Fruit fly (Drosophila melanogaster) whole organism, wandering third instar larva: ENCODE data around the gene CG9920.

Source experiments
- CG32264 ChIP-seq: fragments of 200-800 bp; sonication (Bioruptor generic); optimal IDR thresholded peaks from 2 replicates; lab custom pipeline; 2016; ENCODE audit warnings: missing biosample characterization, missing genetic modification characterization
- CG9705 ChIP-seq: fragments of 200-800 bp; sonication (Bioruptor generic); optimal IDR thresholded peaks from 2 replicates; lab custom pipeline; 2018; ENCODE audit warnings: missing biosample characterization, mild to moderate bottlenecking, missing genetic modification characterization
- CrebA ChIP-seq: fragments of 200-800 bp; sonication (Bioruptor generic); optimal IDR thresholded peaks from 2 replicates; lab custom pipeline; 2016; ENCODE audit warnings: missing biosample characterization, mild to moderate bottlenecking, missing genetic modification characterization, borderline replicate concordance
- Dfd ChIP-seq: fragments of >200 bp; optimal IDR thresholded peaks from 2 replicates; lab custom pipeline; 2017; ENCODE audit warnings: missing biosample characterization, missing genetic modification characterization
- Dif ChIP-seq: fragments of 200-275, 200-300 bp; sonication (Bioruptor generic); optimal IDR thresholded peaks from 2 replicates; lab custom pipeline; 2018; ENCODE audit warnings: missing biosample characterization, missing genetic modification characterization; ENCODE audit not compliant: partially characterized antibody
- GATAd ChIP-seq: sonication (Bioruptor generic); optimal IDR thresholded peaks from 2 replicates; lab custom pipeline; 2016; ENCODE audit warnings: missing biosample characterization, missing genetic modification characterization
- HLH106 ChIP-seq: fragments of 200-800 bp; optimal IDR thresholded peaks from 3 replicates; lab custom pipeline; 2019; ENCODE audit warnings: missing biosample characterization, mild to moderate bottlenecking, missing genetic modification characterization, moderate library complexity
- Hnf4 ChIP-seq: fragments of 200-800 bp; sonication (Bioruptor generic); optimal IDR thresholded peaks from 2 replicates; lab custom pipeline; 2016; ENCODE audit warnings: missing biosample characterization, mild to moderate bottlenecking, missing genetic modification characterization
- Hr78 ChIP-seq: fragments of >200 bp; optimal IDR thresholded peaks from 2 replicates; lab custom pipeline; 2017; ENCODE audit warnings: missing biosample characterization, missing genetic modification characterization
- Hr83 ChIP-seq: fragments of 200-300 bp; sonication (Bioruptor generic); optimal IDR thresholded peaks from 2 replicates; lab custom pipeline; 2016; ENCODE audit warnings: missing biosample characterization, mild to moderate bottlenecking, missing genetic modification characterization, moderate library complexity; ENCODE audit not compliant: poor library complexity, severe bottlenecking
- Jra ChIP-seq: sonication (Bioruptor generic); optimal IDR thresholded peaks from 2 replicates; lab custom pipeline; 2016; ENCODE audit warnings: missing biosample characterization, missing genetic modification characterization
- Mio ChIP-seq: sonication (Bioruptor generic); optimal IDR thresholded peaks from 2 replicates; lab custom pipeline; 2016; ENCODE audit warnings: missing biosample characterization, missing genetic modification characterization
- Myc ChIP-seq: fragments of >200 bp; optimal IDR thresholded peaks from 2 replicates; lab custom pipeline; 2017
- N ChIP-seq: fragments of >200 bp; optimal IDR thresholded peaks from 2 replicates; lab custom pipeline; 2018; ENCODE audit warnings: missing biosample characterization, missing external identifiers, missing genetic modification characterization
- OdsH ChIP-seq: fragments of 200-800 bp; sonication (Bioruptor generic); optimal IDR thresholded peaks from 2 replicates; lab custom pipeline; 2016; ENCODE audit warnings: missing biosample characterization, mild to moderate bottlenecking, missing genetic modification characterization
- Rel ChIP-seq, 2 experiments: fragments of 200-800 bp; sonication (Bioruptor generic) in 1 of 2; optimal IDR thresholded peaks; 2 replicates in 1 of 2; 3 replicates in 1 of 2; lab custom pipeline; 2016 to 2019; ENCODE audit warnings: mild to moderate bottlenecking in 2 of 2, missing biosample characterization in 2 of 2, missing genetic modification characterization in 2 of 2, moderate library complexity in 1 of 2
- Sp1 ChIP-seq: fragments of 200-800 bp; sonication (Bioruptor generic); optimal IDR thresholded peaks from 3 replicates; lab custom pipeline; 2019; ENCODE audit warnings: missing biosample characterization, mild to moderate bottlenecking, missing genetic modification characterization, moderate library complexity
- Vsx2 ChIP-seq: fragments of 200-300, 225-300 bp; sonication (Bioruptor generic); optimal IDR thresholded peaks from 2 replicates; lab custom pipeline; 2018; ENCODE audit warnings: missing biosample characterization, missing genetic modification characterization; ENCODE audit not compliant: partially characterized antibody
- br ChIP-seq: fragments of 200-800 bp; sonication (Bioruptor generic); optimal IDR thresholded peaks from 2 replicates; lab custom pipeline; 2016; ENCODE audit warnings: missing biosample characterization, missing genetic modification characterization
- brk ChIP-seq: fragments of 200-800 bp; sonication (Bioruptor generic); optimal IDR thresholded peaks from 2 replicates; lab custom pipeline; 2016; ENCODE audit warnings: missing biosample characterization, mild to moderate bottlenecking, missing genetic modification characterization
- dl ChIP-seq, 2 experiments: fragments of 175-275, 200-275 bp in 1 of 2; fragments of 200-275 bp in 1 of 2; sonication (Bioruptor generic); optimal IDR thresholded peaks; lab custom pipeline; 2018; ENCODE audit warnings: mild to moderate bottlenecking in 2 of 2, missing biosample characterization in 2 of 2, missing genetic modification characterization in 2 of 2, moderate library complexity in 2 of 2; ENCODE audit not compliant: partially characterized antibody in 2 of 2, insufficient read depth in 1 of 2
- dmrt93B ChIP-seq: fragments of 200-800 bp; sonication (Bioruptor generic); optimal IDR thresholded peaks from 2 replicates; lab custom pipeline; 2018; ENCODE audit warnings: missing biosample characterization, mild to moderate bottlenecking, missing genetic modification characterization
- dsf ChIP-seq: sonication (Bioruptor generic); optimal IDR thresholded peaks from 2 replicates; lab custom pipeline; 2016; ENCODE audit warnings: missing biosample characterization, missing genetic modification characterization, borderline replicate concordance
- ey ChIP-seq: fragments of 200-800 bp; sonication (Bioruptor generic); optimal IDR thresholded peaks from 2 replicates; lab custom pipeline; 2016; ENCODE audit warnings: missing biosample characterization, missing genetic modification characterization
- foxo ChIP-seq, 2 experiments: fragments of 200-800 bp; sonication (Bioruptor generic); optimal IDR thresholded peaks; 2 replicates in 1 of 2; 3 replicates in 1 of 2; lab custom pipeline; 2016 to 2017; ENCODE audit warnings: missing biosample characterization in 2 of 2, missing genetic modification characterization in 2 of 2
- h ChIP-seq: fragments of 200-800 bp; sonication (Bioruptor generic); optimal IDR thresholded peaks from 3 replicates; lab custom pipeline; 2016; ENCODE audit warnings: missing biosample characterization, mild to moderate bottlenecking, missing genetic modification characterization
- lola ChIP-seq: fragments of >200 bp; optimal IDR thresholded peaks from 2 replicates; lab custom pipeline; 2017; ENCODE audit warnings: missing biosample characterization, missing genetic modification characterization
- pan ChIP-seq: fragments of >200 bp; optimal IDR thresholded peaks from 2 replicates; lab custom pipeline; 2017
- psq ChIP-seq: fragments of 200-800 bp; sonication (Bioruptor generic); optimal IDR thresholded peaks from 3 replicates; lab custom pipeline; 2017; ENCODE audit warnings: missing biosample characterization, mild to moderate bottlenecking, missing genetic modification characterization, moderate library complexity
- rgr ChIP-seq: fragments of 200-800 bp; sonication (Bioruptor generic); optimal IDR thresholded peaks from 3 replicates; lab custom pipeline; 2016; ENCODE audit warnings: missing biosample characterization, mild to moderate bottlenecking, missing genetic modification characterization
- sage ChIP-seq: fragments of 200-800 bp; sonication (Bioruptor generic); optimal IDR thresholded peaks from 2 replicates; lab custom pipeline; 2016; ENCODE audit warnings: missing biosample characterization, mild to moderate bottlenecking, missing genetic modification characterization
- sv ChIP-seq: fragments of 200-800 bp; sonication (Bioruptor generic); optimal IDR thresholded peaks from 3 replicates; lab custom pipeline; 2016; ENCODE audit warnings: missing biosample characterization, missing genetic modification characterization
- usp ChIP-seq: fragments of >200 bp; optimal IDR thresholded peaks from 2 replicates; lab custom pipeline; 2017; ENCODE audit warnings: missing biosample characterization, missing genetic modification characterization
- woc ChIP-seq: sonication (Bioruptor generic); optimal IDR thresholded peaks from 2 replicates; lab custom pipeline; 2016; ENCODE audit warnings: missing biosample characterization, mild to moderate bottlenecking, missing genetic modification characterization

The CG9920 gene

dm6 chr3R:14065241-14065640 is 32.6 kb downstream of the CG9920 start:
- TF ChIP-seq CG9705 (GFP tag; lab: Kevin White, UChicago): no peak
- no peak for TF ChIP-seq Rel (GFP tag; optimal IDR thresholded peaks at IDR 0.05; lab: Kevin White, UChicago)
- TF ChIP-seq Rel (tag; optimal IDR thresholded peaks at IDR 0.05; lab: Kevin White, UChicago): no peak
- TF ChIP-seq Hr83 (GFP tag; lab: Kevin White, UChicago): no peak
- no peak for TF ChIP-seq Dfd (GFP tag; lab: Kevin White, UChicago)
- no peak for TF ChIP-seq psq (GFP tag; lab: Kevin White, UChicago)
- TF ChIP-seq Mio (GFP tag; lab: Kevin White, UChicago): no peak
- TF ChIP-seq Dif (GFP tag; lab: Kevin White, UChicago): no peak
- no peak for TF ChIP-seq woc (GFP tag; lab: Kevin White, UChicago)
- TF ChIP-seq CG32264 (GFP tag; lab: Kevin White, UChicago): no peak
- TF ChIP-seq N (GFP tag; lab: Kevin White, UChicago): no peak
- TF ChIP-seq foxo (GFP tag; optimal IDR thresholded peaks at IDR 0.05; lab: Kevin White, UChicago): no peak
- TF ChIP-seq usp (GFP tag; lab: Kevin White, UChicago): no peak
- no peak for TF ChIP-seq GATAd (GFP tag; lab: Kevin White, UChicago)
- no peak for TF ChIP-seq lola (GFP tag; lab: Kevin White, UChicago)
- no peak for TF ChIP-seq Hr78

dm6 chr3R:14064158-14064969 is 33.5 kb downstream of the CG9920 start:
- TF ChIP-seq sage (GFP tag; lab: Kevin White, UChicago) (no peak), Hnf4 (GFP tag; lab: Kevin White, UChicago) (no peak), Myc (lab: Kevin White, UChicago) (no peak), sv (GFP tag; lab: Kevin White, UChicago) (no peak), h (GFP tag; lab: Kevin White, UChicago) (no peak), GATAd (GFP tag; lab: Kevin White, UChicago) (no peak)

dm6 chr3R:14062869-14063543 is 34.9 kb downstream of the CG9920 start:
- TF ChIP-seq Hnf4 (GFP tag; lab: Kevin White, UChicago) (no peak), sage (GFP tag; lab: Kevin White, UChicago) (no peak), ey (GFP tag; lab: Kevin White, UChicago) (no peak), Myc (lab: Kevin White, UChicago) (no peak), Dif (GFP tag; lab: Kevin White, UChicago) (no peak), Mio (GFP tag; lab: Kevin White, UChicago) (no peak), sv (GFP tag; lab: Kevin White, UChicago) (no peak), Sp1 (GFP tag; lab: Kevin White, UChicago) (no peak), h (GFP tag; lab: Kevin White, UChicago) (no peak), HLH106 (no peak), dsf (GFP tag; lab: Kevin White, UChicago) (no peak), CG32264 (GFP tag; lab: Kevin White, UChicago) (no peak), GATAd (GFP tag; lab: Kevin White, UChicago) (no peak), woc (GFP tag; lab: Kevin White, UChicago) (no peak)

- TF ChIP-seq OdsH (GFP tag; lab: Kevin White, UChicago) (peak; percentile 51), Jra (GFP tag; lab: Kevin White, UChicago) (no peak), sv (GFP tag; lab: Kevin White, UChicago) (no peak), h (GFP tag; lab: Kevin White, UChicago) (peak; percentile 68), GATAd (GFP tag; lab: Kevin White, UChicago) (no peak), brk (GFP tag; lab: Kevin White, UChicago) (no peak), Hr83 (GFP tag; lab: Kevin White, UChicago) (no peak), Hr78 (no peak), usp (GFP tag; lab: Kevin White, UChicago) (no peak), CrebA (GFP tag; lab: Kevin White, UChicago) (no peak), dl (GFP tag; optimal IDR thresholded peaks at IDR 0.05; lab: Kevin White, UChicago; ENCODE audit: insufficient read depth in 1 of 2, partially characterized antibody in 2 of 2) (no peak), Dif (GFP tag; lab: Kevin White, UChicago) (no peak), Rel (GFP tag; optimal IDR thresholded peaks at IDR 0.05; lab: Kevin White, UChicago) (no peak), Rel (tag; optimal IDR thresholded peaks at IDR 0.05; lab: Kevin White, UChicago) (no peak), br (GFP tag; lab: Kevin White, UChicago) (peak; percentile 22), ey (GFP tag; lab: Kevin White, UChicago) (peak; percentile 59), HLH106 (peak; percentile 71), CG32264 (GFP tag; lab: Kevin White, UChicago) (no peak), rgr (GFP tag; lab: Kevin White, UChicago) (peak; percentile 56), Vsx2 (GFP tag; lab: Kevin White, UChicago) (no peak), pan (no peak), dmrt93B (peak; percentile 51), psq (GFP tag; lab: Kevin White, UChicago) (no peak), Dfd (GFP tag; lab: Kevin White, UChicago) (no peak), Myc (lab: Kevin White, UChicago) (no peak)
Measured at dm6 chr3R:14061988-14062868, 35.7 kb downstream of the CG9920 start.
